Fruit fly (Drosophila melanogaster) S2 (cell line): ENCODE measurements around the gene MRP.

Source experiments
- CG8478 ChIP-seq: fragments of >200 bp; optimal IDR thresholded peaks from 2 replicates; lab custom pipeline; 2018
- CTCF ChIP-seq, 2 experiments: fragments of >200 bp; optimal IDR thresholded peaks; 2 replicates each; lab custom pipeline; 2018

dm6 chr2L:12701498-12701897 lies 17.3 kb upstream of the MRP start:
- TF ChIP-seq CG8478 (lab: Kevin White, UChicago) (no peak), CTCF (optimal IDR thresholded peaks at IDR 0.05; lab: Kevin White, UChicago) (no peak)
